Fruit fly (Drosophila melanogaster): ENCODE results near the gene CG12182.

dm6 chr3L:2584119-2584805, 15.1 kb downstream of the CG12182 start:
- peak; percentile 54 for TF ChIP-seq CG34406 (GFP tag; optimal IDR thresholded peaks at IDR 0.05)
- TF ChIP-seq fkh (GFP tag; optimal IDR thresholded peaks at IDR 0.05): peak; percentile 48
- TF ChIP-seq Lpt (GFP tag; optimal IDR thresholded peaks at IDR 0.05): peak; percentile 66
- peak; percentile 78 for TF ChIP-seq Eip75B (GFP tag; optimal IDR thresholded peaks at IDR 0.05)
- peak; percentile 67 for TF ChIP-seq CG8632 (GFP tag; optimal IDR thresholded peaks at IDR 0.05)
- peak; percentile 21 for TF ChIP-seq Blimp-1 (GFP tag; optimal IDR thresholded peaks at IDR 0.05)

Data from whole organism, prepupa.